Worm (Caenorhabditis elegans) whole organism, mixed stage, embryonic: Measurements from ENCODE around the gene trpp-6.

Experiments used
- bed-3 ChIP-seq: fragments of 200-800 bp; sonication (Bioruptor generic); optimal IDR thresholded peaks from 3 replicates; lab custom pipeline; 2018; ENCODE audit warnings: mild to moderate bottlenecking, missing genetic modification characterization, moderate library complexity, missing compliant biosample characterization
- blmp-1 ChIP-seq: fragments of 150-350 bp; optimal IDR thresholded peaks from 2 replicates; lab custom pipeline; 2014; ENCODE audit warnings: missing biosample characterization, missing genetic modification characterization
- ceh-39 ChIP-seq: fragments of 150-350 bp; optimal IDR thresholded peaks from 2 replicates; lab custom pipeline; 2014; ENCODE audit warnings: missing biosample characterization, missing genetic modification characterization
- lsy-2 ChIP-seq: fragments of 150-350 bp; optimal IDR thresholded peaks from 2 replicates; lab custom pipeline; 2014; ENCODE audit warnings: missing biosample characterization, missing genetic modification characterization
- nhr-12 ChIP-seq: fragments of 150-350 bp; optimal IDR thresholded peaks from 2 replicates; lab custom pipeline; 2014; ENCODE audit warnings: missing biosample characterization, missing genetic modification characterization
- pha-4 ChIP-seq: fragments of 150-350 bp; optimal IDR thresholded peaks from 2 replicates; lab custom pipeline; 2018; ENCODE audit warnings: missing biosample characterization, missing genetic modification reagents, missing genetic modification characterization
- sem-2 ChIP-seq: fragments of 200-800 bp; sonication (Bioruptor generic); optimal IDR thresholded peaks from 2 replicates; lab custom pipeline; 2018; ENCODE audit warnings: mild to moderate bottlenecking, missing genetic modification characterization, missing compliant biosample characterization
- snpc-4 ChIP-seq: fragments of 150-350 bp; optimal IDR thresholded peaks from 2 replicates; lab custom pipeline; 2014; ENCODE audit warnings: missing biosample characterization, missing genetic modification characterization
- ztf-11 ChIP-seq: fragments of 150-350 bp; optimal IDR thresholded peaks from 2 replicates; lab custom pipeline; 2014; ENCODE audit warnings: missing biosample characterization, missing genetic modification characterization

DNA sequence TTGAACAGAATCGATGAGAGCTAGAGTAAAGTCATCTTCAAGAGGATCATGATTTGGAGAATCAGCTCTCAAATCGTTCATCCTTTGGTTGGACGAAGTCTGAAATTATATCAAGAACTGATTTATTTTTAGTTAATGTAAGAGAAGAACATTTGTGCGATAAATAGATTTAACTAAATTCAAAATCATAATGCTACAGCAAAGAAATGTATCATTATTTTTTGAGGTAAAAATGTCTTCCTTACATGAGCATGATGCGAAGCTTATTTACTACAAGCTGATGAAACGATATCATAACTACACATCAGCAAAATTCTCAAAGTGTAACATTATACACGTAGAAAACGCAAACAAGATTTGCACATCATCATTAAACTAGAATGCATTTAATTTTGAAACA, 29.3 kb upstream of the trpp-6 start, which contains the start of gene madf-4:
- TF ChIP-seq nhr-12 (tag; lab: Kevin White, UChicago) (no peak), ceh-39 (tag; lab: Kevin White, UChicago) (no peak), blmp-1 (tag; lab: Kevin White, UChicago) (no peak), pha-4 (no peak), bed-3 (no peak), ztf-11 (tag; lab: Kevin White, UChicago) (no peak), sem-2 (GFP tag; lab: Kevin White, UChicago) (no peak), lsy-2 (tag; lab: Kevin White, UChicago) (no peak), snpc-4 (tag; lab: Kevin White, UChicago) (no peak)
